Fruit fly (Drosophila melanogaster) whole organism, embryonic: ENCODE measurements around the gene dj-1beta.

Source experiments
- ATbp ChIP-seq: fragments of 200-800 bp; sonication (Bioruptor generic); optimal IDR thresholded peaks from 2 replicates; lab custom pipeline; 2017; ENCODE audit warnings: missing biosample characterization, mild to moderate bottlenecking, missing genetic modification characterization, missing genetic modification reagents
- CG11695 ChIP-seq: fragments of 200-800 bp; sonication (Bioruptor generic); IDR thresholded peaks from 3 replicates; pipeline ENCODE4 v1.3.6; 2022; ENCODE audit warnings: missing biosample characterization, missing genetic modification characterization
- CG12299 ChIP-seq: fragments of 200-800 bp; sonication (Bioruptor generic); optimal IDR thresholded peaks from 2 replicates; lab custom pipeline; 2018; ENCODE audit warnings: missing biosample characterization, mild to moderate bottlenecking, missing genetic modification characterization
- CG17359 ChIP-seq: fragments of 200-800 bp; sonication (Bioruptor generic); optimal IDR thresholded peaks from 3 replicates; lab custom pipeline; 2018; ENCODE audit warnings: missing biosample characterization, mild to moderate bottlenecking, missing genetic modification characterization, moderate library complexity
- CG17612 ChIP-seq: fragments of 200-800 bp; sonication (Bioruptor generic); IDR thresholded peaks from 2 replicates; pipeline ENCODE4 v1.3.6; 2022; ENCODE audit warnings: missing biosample characterization, missing genetic modification characterization
- CG18262 ChIP-seq: fragments of 200-800 bp; optimal IDR thresholded peaks from 3 replicates; lab custom pipeline; 2019; ENCODE audit warnings: missing biosample characterization, mild to moderate bottlenecking, missing genetic modification characterization, moderate library complexity
- CG18764 ChIP-seq: fragments of 200-800 bp; sonication (Bioruptor generic); optimal IDR thresholded peaks from 3 replicates; lab custom pipeline; 2016; ENCODE audit warnings: missing biosample characterization, missing genetic modification characterization
- CG31388 ChIP-seq: fragments of 200-800 bp; sonication (Bioruptor generic); optimal IDR thresholded peaks from 2 replicates; lab custom pipeline; 2016; ENCODE audit warnings: missing biosample characterization, missing genetic modification characterization
- CG32767 ChIP-seq: fragments of 200-800 bp; sonication (Bioruptor generic); IDR thresholded peaks from 2 replicates; pipeline ENCODE4 v1.3.6; 2022; ENCODE audit warnings: missing biosample characterization, missing genetic modification characterization
- CG34224 ChIP-seq: fragments of 200-800 bp; sonication (Bioruptor generic); IDR thresholded peaks from 3 replicates; pipeline ENCODE4 v1.3.6; 2022; ENCODE audit warnings: missing biosample characterization, missing genetic modification characterization; ENCODE audit not compliant: partially characterized antibody
- CG3847 ChIP-seq: fragments of 200-800 bp; sonication (Bioruptor generic); IDR thresholded peaks from 2 replicates; pipeline ENCODE4 v1.3.6; 2022; ENCODE audit warnings: missing biosample characterization, missing genetic modification characterization
- CG4617 ChIP-seq: fragments of 200-800 bp; sonication (Bioruptor generic); optimal IDR thresholded peaks from 3 replicates; lab custom pipeline; 2016; ENCODE audit warnings: missing biosample characterization, missing genetic modification characterization, borderline replicate concordance
- CG4854 ChIP-seq: fragments of 200-800 bp; sonication (Bioruptor generic); optimal IDR thresholded peaks from 2 replicates; lab custom pipeline; 2016; ENCODE audit warnings: missing biosample characterization, missing genetic modification characterization, inconsistent platforms
- CG6765 ChIP-seq: fragments of 200-800 bp; sonication (Bioruptor generic); optimal IDR thresholded peaks from 3 replicates; lab custom pipeline; 2017; ENCODE audit warnings: missing biosample characterization, mild to moderate bottlenecking, missing genetic modification characterization
- CG7556 ChIP-seq: fragments of 200-800 bp; sonication (Bioruptor generic); optimal IDR thresholded peaks from 2 replicates; lab custom pipeline; 2017; ENCODE audit warnings: missing biosample characterization, mild to moderate bottlenecking, missing genetic modification characterization
- CG9215 ChIP-seq: fragments of 200-800 bp; sonication (Bioruptor generic); IDR thresholded peaks from 2 replicates; pipeline ENCODE4 v1.3.6; 2022; ENCODE audit warnings: missing biosample characterization, missing genetic modification characterization
- Camta ChIP-seq: fragments of 200-800 bp; sonication (Bioruptor generic); optimal IDR thresholded peaks from 2 replicates; lab custom pipeline; 2016; ENCODE audit warnings: missing biosample characterization, missing genetic modification characterization
- D ChIP-seq, 2 experiments: fragments of 200-800 bp in 1 of 2; fragments of >200 bp in 1 of 2; sonication (Bioruptor generic) in 1 of 2; optimal IDR thresholded peaks; 2 replicates in 1 of 2; 3 replicates in 1 of 2; lab custom pipeline; 2017; ENCODE audit warnings: mild to moderate bottlenecking in 1 of 2, missing biosample characterization in 1 of 2, missing genetic modification characterization in 1 of 2, missing genetic modification reagents in 1 of 2
- Doc3 ChIP-seq: fragments of 200-800 bp; sonication (Bioruptor generic); IDR thresholded peaks from 3 replicates; pipeline ENCODE4 v1.3.6; 2022; ENCODE audit warnings: missing biosample characterization, missing genetic modification characterization; ENCODE audit not compliant: partially characterized antibody
- HLH54F ChIP-seq: fragments of 200-800 bp; sonication (Bioruptor generic); optimal IDR thresholded peaks from 3 replicates; lab custom pipeline; 2016; ENCODE audit warnings: missing biosample characterization, missing genetic modification characterization
- HLHmδ ChIP-seq: fragments of 200-800 bp; sonication (Bioruptor generic); optimal IDR thresholded peaks from 2 replicates; lab custom pipeline; 2018; ENCODE audit warnings: missing biosample characterization, mild to moderate bottlenecking, missing genetic modification characterization, moderate library complexity
- Hey ChIP-seq: fragments of 200-800 bp; sonication (Bioruptor generic); optimal IDR thresholded peaks from 3 replicates; lab custom pipeline; 2018; ENCODE audit warnings: missing biosample characterization, mild to moderate bottlenecking, missing genetic modification characterization
- Hr51 ChIP-seq, 2 experiments: fragments of 200-800 bp; sonication (Bioruptor generic); optimal IDR thresholded peaks; 2 replicates in 1 of 2; 3 replicates in 1 of 2; lab custom pipeline; 2016 to 2018; ENCODE audit warnings: missing biosample characterization in 2 of 2, missing genetic modification characterization in 2 of 2, mild to moderate bottlenecking in 1 of 2, moderate library complexity in 1 of 2
- Jarid2 ChIP-seq: fragments of 200-800 bp; sonication (Bioruptor generic); optimal IDR thresholded peaks from 3 replicates; lab custom pipeline; 2017; ENCODE audit warnings: mild to moderate bottlenecking, missing biosample characterization, missing genetic modification reagents, missing genetic modification characterization
- NFAT ChIP-seq: fragments of 200-800 bp; sonication (Bioruptor generic); IDR thresholded peaks from 2 replicates; pipeline ENCODE4 v1.3.6; 2022; ENCODE audit warnings: missing biosample characterization, missing genetic modification characterization
- Neu2 ChIP-seq: fragments of 200-800 bp; sonication (Bioruptor generic); optimal IDR thresholded peaks from 3 replicates; lab custom pipeline; 2016; ENCODE audit warnings: missing biosample characterization, missing genetic modification characterization, borderline replicate concordance
- Nf-YA ChIP-seq: fragments of 200-800 bp; sonication (Bioruptor generic); IDR thresholded peaks from 2 replicates; pipeline ENCODE4 v1.3.6; 2022; ENCODE audit warnings: missing biosample characterization, missing genetic modification characterization
- Optix ChIP-seq: fragments of 200-800 bp; sonication (Bioruptor generic); IDR thresholded peaks from 3 replicates; pipeline ENCODE4 v1.3.6; 2022; ENCODE audit warnings: missing biosample characterization, missing genetic modification characterization
- Ptx1 ChIP-seq: fragments of 200-800 bp; sonication (Bioruptor generic); IDR thresholded peaks from 2 replicates; pipeline ENCODE4 v1.3.6; 2022; ENCODE audit warnings: missing biosample characterization, missing genetic modification characterization
- bab2 ChIP-seq: fragments of 200-800 bp; sonication (Bioruptor generic); optimal IDR thresholded peaks from 2 replicates; lab custom pipeline; 2016; ENCODE audit warnings: missing biosample characterization, missing genetic modification characterization
- btn ChIP-seq: fragments of 200-800 bp; sonication (Bioruptor generic); optimal IDR thresholded peaks from 2 replicates; lab custom pipeline; 2016; ENCODE audit warnings: missing biosample characterization, missing genetic modification characterization
- cad ChIP-seq: fragments of >200 bp; optimal IDR thresholded peaks from 2 replicates; lab custom pipeline; 2017; ENCODE audit warnings: missing biosample characterization, missing genetic modification characterization
- chinmo ChIP-seq: fragments of 200-800 bp; sonication (Bioruptor generic); IDR thresholded peaks from 4 replicates; pipeline ENCODE4 v1.3.6; 2022; ENCODE audit warnings: missing biosample characterization, missing genetic modification characterization; ENCODE audit not compliant: partially characterized antibody
- crol ChIP-seq: fragments of 200-800 bp; sonication (Bioruptor generic); IDR thresholded peaks from 2 replicates; pipeline ENCODE4 v1.3.6; 2022; ENCODE audit warnings: missing biosample characterization, missing genetic modification characterization
- ems ChIP-seq: fragments of 200-800 bp; sonication (Bioruptor generic); optimal IDR thresholded peaks from 3 replicates; lab custom pipeline; 2016; ENCODE audit warnings: missing biosample characterization, missing genetic modification characterization
- eyg ChIP-seq: fragments of 200-800 bp; sonication (Bioruptor generic); optimal IDR thresholded peaks from 3 replicates; lab custom pipeline; 2016; ENCODE audit warnings: missing biosample characterization, missing genetic modification characterization
- fu2 ChIP-seq: fragments of 200-800 bp; sonication (Bioruptor generic); optimal IDR thresholded peaks from 2 replicates; lab custom pipeline; 2016; ENCODE audit warnings: missing biosample characterization, missing genetic modification characterization
- grau ChIP-seq: fragments of 200-800 bp; optimal IDR thresholded peaks from 3 replicates; lab custom pipeline; 2019; ENCODE audit warnings: missing biosample characterization, mild to moderate bottlenecking, missing genetic modification characterization, moderate library complexity
- gsb ChIP-seq: fragments of 200-800 bp; sonication (Bioruptor generic); IDR thresholded peaks from 2 replicates; pipeline ENCODE4 v1.3.6; 2022; ENCODE audit warnings: missing biosample characterization, missing genetic modification characterization
- gsb-n ChIP-seq: fragments of 200-800 bp; sonication (Bioruptor generic); optimal IDR thresholded peaks from 3 replicates; lab custom pipeline; 2018; ENCODE audit warnings: missing biosample characterization, mild to moderate bottlenecking, missing genetic modification characterization
- mam ChIP-seq: fragments of 200-800 bp; sonication (Bioruptor generic); optimal IDR thresholded peaks from 3 replicates; lab custom pipeline; 2016; ENCODE audit warnings: missing biosample characterization, missing genetic modification characterization
- nau ChIP-seq: fragments of 200-800 bp; sonication (Bioruptor generic); optimal IDR thresholded peaks from 3 replicates; lab custom pipeline; 2017; ENCODE audit warnings: missing biosample characterization, mild to moderate bottlenecking, missing genetic modification characterization, missing genetic modification reagents
- pan ChIP-seq, 4 experiments: fragments of >200 bp in 3 of 4; fragments of 200-800 bp in 1 of 4; sonication (Bioruptor generic) in 1 of 4; optimal IDR thresholded peaks in 3 of 4; IDR thresholded peaks in 1 of 4; 2 replicates each; pipeline versions ENCODE4 v1.3.6 to Lab custom; 2017 to 2022; ENCODE audit warnings: missing biosample characterization in 2 of 4, missing genetic modification characterization in 2 of 4, mixed read lengths in 1 of 4
- salm ChIP-seq: fragments of 200-800 bp; sonication (Bioruptor generic); optimal IDR thresholded peaks from 2 replicates; lab custom pipeline; 2018; ENCODE audit warnings: missing biosample characterization, mild to moderate bottlenecking, missing genetic modification characterization
- sens ChIP-seq: fragments of 200-800 bp; sonication (Bioruptor generic); peaks from one replicate; lab custom pipeline; 2016; ENCODE audit warnings: missing biosample characterization, missing genetic modification characterization
- sens-2 ChIP-seq: fragments of 200-800 bp; sonication (Bioruptor generic); IDR thresholded peaks from 2 replicates; pipeline ENCODE4 v1.3.6; 2022; ENCODE audit warnings: missing biosample characterization, missing genetic modification characterization
- sisA ChIP-seq: fragments of 200-800 bp; sonication (Bioruptor generic); IDR thresholded peaks from 2 replicates; pipeline ENCODE4 v1.3.6; 2022; ENCODE audit warnings: missing biosample characterization, missing genetic modification characterization

The dj-1beta gene

DNA sequence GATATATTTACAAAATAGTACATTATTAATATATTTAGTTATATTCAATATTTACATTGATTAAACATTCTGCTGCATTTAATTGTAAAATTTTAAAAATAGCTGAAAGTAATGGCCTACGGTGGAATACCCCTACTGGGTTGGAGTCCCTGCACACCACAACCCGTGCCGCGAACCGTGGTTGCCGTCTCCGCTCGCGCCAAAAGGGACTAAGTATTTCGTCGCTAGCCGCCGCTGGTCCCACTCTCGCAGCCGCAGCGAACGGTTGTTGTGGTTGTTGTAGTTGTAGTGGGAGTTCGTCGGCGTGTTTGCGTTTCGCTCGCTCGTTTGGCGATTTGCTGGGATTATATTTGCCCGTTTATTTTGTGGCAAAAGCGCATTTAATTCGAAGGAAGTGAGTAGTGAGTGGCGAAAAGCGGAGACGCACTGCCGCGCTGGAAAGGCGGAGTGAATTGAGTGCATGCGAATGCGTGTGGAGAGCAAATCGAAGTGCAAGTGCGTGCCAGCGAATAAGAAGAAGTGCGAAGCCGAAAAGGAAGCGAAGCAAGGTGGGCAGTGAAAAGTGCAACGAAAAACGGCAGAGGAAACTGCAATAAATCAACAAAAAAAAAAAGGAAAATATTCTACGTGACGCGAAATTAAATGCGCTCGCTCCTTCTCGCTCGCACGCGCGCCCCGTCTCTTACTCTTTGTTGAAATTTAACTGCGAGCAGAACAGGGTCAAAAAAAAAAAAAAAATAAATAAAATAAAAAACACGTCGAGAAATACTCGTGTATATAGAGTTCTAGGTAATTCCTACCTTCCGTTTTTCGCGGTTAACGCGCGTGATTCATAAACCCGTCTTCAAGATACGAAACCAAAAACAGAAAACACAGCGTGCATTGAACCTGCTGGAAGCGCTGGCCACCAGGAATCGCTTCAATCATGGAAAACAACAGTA is 1.7 kb downstream of the dj-1beta start, which contains the start of gene cindr (continued):
- TF ChIP-seq CG4617 (GFP tag; lab: Kevin White, UChicago) = peak; percentile 46
- TF ChIP-seq CG6765 (GFP tag; lab: Kevin White, UChicago) = no peak
- TF ChIP-seq ATbp (GFP tag; lab: Kevin White, UChicago) = no peak
- TF ChIP-seq CG18764 = no peak
- 0 out of 3 replicates have a peak, but pooled peaks have one; percentile 25 for TF ChIP-seq Optix (GFP tag; lab: Robert Waterston, UW)
- TF ChIP-seq Jarid2 (GFP tag; lab: Kevin White, UChicago) = peak; percentile 92
- no peak for TF ChIP-seq btn
- peak; percentile 58 for TF ChIP-seq grau (tag; lab: Kevin White, UChicago)
- peak; percentile 31 for TF ChIP-seq salm
- peak; percentile 39 for TF ChIP-seq nau
- TF ChIP-seq CG4854 (GFP tag; lab: Kevin White, UChicago) = peak; percentile 7
- TF ChIP-seq CG18262 = no peak
- TF ChIP-seq gsb-n (tag; lab: Kevin White, UChicago) = peak; percentile 8
- TF ChIP-seq ems (GFP tag; lab: Kevin White, UChicago) = peak; percentile 14
- no peak for TF ChIP-seq Nf-YA
- no peak for TF ChIP-seq sens-2
- peak; percentile 52; the same call in 1 of the 3 replicates for TF ChIP-seq CG34224 (GFP tag; lab: Robert Waterston, UW)
- no peak for TF ChIP-seq gsb (GFP tag; lab: Robert Waterston, UW)
- peak; percentile 80; the same call in 2 of the 4 replicates for TF ChIP-seq chinmo
- TF ChIP-seq HLHmδ = peak; percentile 84
- no peak for TF ChIP-seq pan (optimal IDR thresholded peaks at IDR 0.05; lab: Kevin White, UChicago)
- peak in 1 of 2 experiments; percentile 39 for TF ChIP-seq pan (GFP tag; optimal IDR thresholded peaks at IDR 0.05 in 1 of 2, IDR thresholded peaks at IDR 0.05 in 1 of 2)
- TF ChIP-seq sisA (GFP tag; lab: Robert Waterston, UW) = peak; percentile 21; the same call in 1 of the 2 replicates
- TF ChIP-seq eyg (GFP tag; lab: Kevin White, UChicago) = no peak
- peak; percentile 84 for TF ChIP-seq CG3847 (GFP tag; lab: Robert Waterston, UW)
- peak; percentile 19 for TF ChIP-seq Camta
- TF ChIP-seq CG7556 = peak; percentile 5
- peak; percentile 17 for TF ChIP-seq bab2 (GFP tag; lab: Kevin White, UChicago)
- TF ChIP-seq mam = peak; percentile 56
- TF ChIP-seq Doc3 (GFP tag; lab: Robert Waterston, UW) = 0 out of 3 replicates have a peak, but pooled peaks have one; percentile 34
- TF ChIP-seq CG11695 (GFP tag; lab: Robert Waterston, UW) = no peak
- TF ChIP-seq CG31388 (GFP tag; lab: Kevin White, UChicago) = no peak
- TF ChIP-seq sens = peak; percentile 74
- no peak for TF ChIP-seq CG17612 (GFP tag; lab: Robert Waterston, UW)
- peak; percentile 37 for TF ChIP-seq HLH54F (GFP tag; lab: Kevin White, UChicago)
- no peak for TF ChIP-seq crol
- TF ChIP-seq CG17359 = peak; percentile 24
- TF ChIP-seq fu2 (GFP tag; lab: Kevin White, UChicago) = peak; percentile 41
- TF ChIP-seq NFAT (GFP tag; lab: Robert Waterston, UW) = peak; percentile 71; the same call in 1 of the 2 replicates
- TF ChIP-seq Hr51 (GFP tag; optimal IDR thresholded peaks at IDR 0.05; lab: Kevin White, UChicago) = peak; percentile 26 to 28
- TF ChIP-seq cad (GFP tag; lab: Kevin White, UChicago) = no peak
- no peak for TF ChIP-seq CG12299 (tag; lab: Kevin White, UChicago)
- no peak for TF ChIP-seq D (optimal IDR thresholded peaks at IDR 0.05; lab: Kevin White, UChicago)
- no peak for TF ChIP-seq D (GFP tag; optimal IDR thresholded peaks at IDR 0.05; lab: Kevin White, UChicago)
- TF ChIP-seq Ptx1 (GFP tag; lab: Robert Waterston, UW) = peak; percentile 40; the same call in 1 of the 2 replicates
- no peak for TF ChIP-seq Neu2 (GFP tag; lab: Kevin White, UChicago)
- no peak for TF ChIP-seq Hey
- TF ChIP-seq CG32767 (GFP tag; lab: Robert Waterston, UW) = no peak
- peak; percentile 44 for TF ChIP-seq CG9215 (GFP tag; lab: Robert Waterston, UW)
